Worm (Caenorhabditis elegans) whole organism, L1 larva: ENCODE data around the gene T24D5.4.

Experiments used
- aha-1 ChIP-seq: fragments of 150-350 bp; optimal IDR thresholded peaks from 2 replicates; lab custom pipeline; 2014; ENCODE audit warnings: missing biosample characterization, missing genetic modification characterization
- alr-1 ChIP-seq: fragments of 200-800 bp; sonication (Bioruptor generic); optimal IDR thresholded peaks from 2 replicates; lab custom pipeline; 2018; ENCODE audit warnings: borderline replicate concordance, mild to moderate bottlenecking, missing genetic modification characterization, missing compliant biosample characterization
- ama-1 ChIP-seq: fragments of 150-350 bp; optimal IDR thresholded peaks from 2 replicates; lab custom pipeline; 2014
- blmp-1 ChIP-seq: fragments of 150-350 bp; optimal IDR thresholded peaks from 2 replicates; lab custom pipeline; 2014; ENCODE audit warnings: missing biosample characterization, missing genetic modification characterization
- ceh-88 ChIP-seq: fragments of 200-800 bp; sonication (Bioruptor generic); IDR thresholded peaks from 2 replicates; pipeline ENCODE4 v1.3.6; 2022; ENCODE audit warnings: missing genetic modification characterization, missing compliant biosample characterization
- ceh-90 ChIP-seq: sonication (generic microtip); optimal IDR thresholded peaks from 2 replicates; lab custom pipeline; 2016; ENCODE audit warnings: missing genetic modification characterization, missing compliant biosample characterization
- ces-1 ChIP-seq: fragments of 150-350 bp; optimal IDR thresholded peaks from 2 replicates; lab custom pipeline; 2014; ENCODE audit warnings: missing biosample characterization, missing genetic modification reagents, missing genetic modification characterization
- dpl-1 ChIP-seq, 3 experiments: fragments of 150-350 bp in 2 of 3; sonication (generic microtip) in 1 of 3; optimal IDR thresholded peaks; 2 replicates each; lab custom pipeline; 2014 to 2017; ENCODE audit warnings: missing biosample characterization in 3 of 3, missing genetic modification characterization in 3 of 3, missing genetic modification reagents in 3 of 3
- dsc-1 ChIP-seq: sonication (generic microtip); optimal IDR thresholded peaks from 2 replicates; lab custom pipeline; 2016; ENCODE audit warnings: mild to moderate bottlenecking, missing genetic modification characterization, missing compliant biosample characterization
- efl-1 ChIP-seq, 4 experiments: fragments of 150-350 bp; optimal IDR thresholded peaks in 3 of 4; peaks in 1 of 4; 1 replicate in 1 of 4; 2 replicates in 3 of 4; lab custom pipeline; 2014; ENCODE audit warnings: missing biosample characterization in 2 of 4, missing genetic modification characterization in 2 of 4, missing genetic modification reagents in 2 of 4
- egl-13 ChIP-seq: sonication (generic microtip); optimal IDR thresholded peaks from 2 replicates; lab custom pipeline; 2016; ENCODE audit warnings: missing genotype, missing genetic modification reagents, missing genetic modification characterization, missing compliant biosample characterization
- egl-27 ChIP-seq, 2 experiments: fragments of 150-350 bp in 1 of 2; sonication (generic microtip); optimal IDR thresholded peaks; 3 replicates each; lab custom pipeline; 2017 to 2018; ENCODE audit warnings: missing biosample characterization in 2 of 2, missing genetic modification characterization in 2 of 2, missing genetic modification reagents in 2 of 2
- elt-2 ChIP-seq: sonication (generic microtip); optimal IDR thresholded peaks from 2 replicates; lab custom pipeline; 2016; ENCODE audit warnings: missing genetic modification characterization, mild to moderate bottlenecking, inconsistent platforms, missing compliant biosample characterization, missing genetic modification reagents
- elt-3 ChIP-seq, 6 experiments: fragments of 150-350 bp in 1 of 6; sonication (generic microtip); optimal IDR thresholded peaks; 2 replicates each; lab custom pipeline; 2017 to 2018; ENCODE audit warnings: missing biosample characterization in 6 of 6, missing genetic modification characterization in 6 of 6, inconsistent platforms in 1 of 6
- ets-5 ChIP-seq: fragments of 200-800 bp; sonication (Bioruptor generic); IDR thresholded peaks from 2 replicates; pipeline ENCODE4 v1.3.6; 2022; ENCODE audit warnings: missing genetic modification characterization, missing compliant biosample characterization
- fkh-8 ChIP-seq: sonication (generic microtip); optimal IDR thresholded peaks from 2 replicates; lab custom pipeline; 2016; ENCODE audit warnings: mild to moderate bottlenecking, missing genetic modification characterization, missing compliant biosample characterization
- fos-1 ChIP-seq: fragments of 150-350 bp; optimal IDR thresholded peaks from 2 replicates; lab custom pipeline; 2014; ENCODE audit warnings: missing biosample characterization, missing genetic modification characterization
- grh-1 ChIP-seq: fragments of 200-800 bp; sonication (Bioruptor generic); IDR thresholded peaks from 2 replicates; pipeline ENCODE4 v1.3.6; 2022; ENCODE audit warnings: missing genetic modification reagents, missing genetic modification characterization, missing compliant biosample characterization
- hlh-17 ChIP-seq: fragments of 200-800 bp; sonication (Bioruptor generic); optimal IDR thresholded peaks from 2 replicates; lab custom pipeline; 2018; ENCODE audit warnings: missing genetic modification characterization, mild to moderate bottlenecking, missing compliant biosample characterization, moderate library complexity, borderline replicate concordance
- isw-1 ChIP-seq: fragments of 200-800 bp; sonication (Bioruptor generic); IDR thresholded peaks from 2 replicates; pipeline ENCODE4 v1.3.6; 2022; ENCODE audit warnings: missing genetic modification characterization, missing compliant biosample characterization
- jun-1 ChIP-seq: fragments of 150-350 bp; optimal IDR thresholded peaks from 2 replicates; lab custom pipeline; 2014; ENCODE audit warnings: missing biosample characterization, missing genetic modification reagents, missing genetic modification characterization
- lin-14 ChIP-seq: fragments of 200-800 bp; sonication (Bioruptor generic); optimal IDR thresholded peaks from 2 replicates; lab custom pipeline; 2018; ENCODE audit warnings: mild to moderate bottlenecking, missing genetic modification characterization, moderate library complexity, missing compliant biosample characterization
- lin-15B ChIP-seq: fragments of 150-350 bp; sonication (generic microtip); optimal IDR thresholded peaks from 3 replicates; lab custom pipeline; 2014; ENCODE audit warnings: missing biosample characterization, missing genetic modification characterization
- lin-35 ChIP-seq, 2 experiments: fragments of 150-350 bp; optimal IDR thresholded peaks; 2 replicates each; lab custom pipeline; 2014; ENCODE audit warnings: missing biosample characterization in 2 of 2, missing genetic modification characterization in 2 of 2, missing genetic modification reagents in 2 of 2
- lsy-2 ChIP-seq, 2 experiments: fragments of 150-350 bp; optimal IDR thresholded peaks; 2 replicates each; lab custom pipeline; 2014; ENCODE audit warnings: missing biosample characterization in 2 of 2, missing genetic modification characterization in 2 of 2
- mdl-1 ChIP-seq, 2 experiments: fragments of 150-350 bp; optimal IDR thresholded peaks; 2 replicates each; lab custom pipeline; 2014 to 2017; ENCODE audit warnings: missing biosample characterization in 2 of 2, missing genetic modification characterization in 2 of 2, inconsistent platforms in 1 of 2
- mep-1 ChIP-seq: fragments of 150-350 bp; optimal IDR thresholded peaks from 2 replicates; lab custom pipeline; 2014; ENCODE audit warnings: missing biosample characterization, missing genetic modification characterization
- nhr-12 ChIP-seq: sonication (generic microtip); optimal IDR thresholded peaks from 2 replicates; lab custom pipeline; 2017; ENCODE audit warnings: missing biosample characterization, missing genetic modification characterization
- nhr-19 ChIP-seq: fragments of 200-800 bp; sonication (Bioruptor generic); conservative IDR thresholded peaks from 2 replicates; pipeline ENCODE4 v1.3.6; 2022; ENCODE audit warnings: missing genetic modification characterization, missing compliant biosample characterization
- nhr-237 ChIP-seq: fragments of 150-350 bp; optimal IDR thresholded peaks from 2 replicates; lab custom pipeline; 2014; ENCODE audit warnings: missing biosample characterization, missing genetic modification characterization
- nhr-47 ChIP-seq: sonication (generic microtip); optimal IDR thresholded peaks from 2 replicates; lab custom pipeline; 2016; ENCODE audit warnings: mild to moderate bottlenecking, missing genetic modification characterization, moderate library complexity, missing compliant biosample characterization
- nhr-76 ChIP-seq: sonication (generic microtip); optimal IDR thresholded peaks from 2 replicates; lab custom pipeline; 2017; ENCODE audit warnings: missing biosample characterization, missing genetic modification characterization
- nhr-85 ChIP-seq: sonication (generic microtip); peaks from one replicate; lab custom pipeline; 2016; ENCODE audit warnings: missing genetic modification characterization, inconsistent platforms, missing compliant biosample characterization
- pag-3 ChIP-seq: sonication (generic microtip); optimal IDR thresholded peaks from 2 replicates; lab custom pipeline; 2017; ENCODE audit warnings: missing genetic modification characterization, mild to moderate bottlenecking, missing compliant biosample characterization, antibody characterized with exemption, borderline replicate concordance; ENCODE audit not compliant: insufficient read depth
- pqm-1 ChIP-seq: sonication (generic microtip); optimal IDR thresholded peaks from 3 replicates; lab custom pipeline; 2017; ENCODE audit warnings: missing biosample characterization, missing genetic modification characterization
- rnt-1 ChIP-seq: sonication (generic microtip); optimal IDR thresholded peaks from 2 replicates; lab custom pipeline; 2016; ENCODE audit warnings: mild to moderate bottlenecking, missing genetic modification characterization, moderate library complexity, missing compliant biosample characterization
- snpc-4 ChIP-seq: fragments of 150-350 bp; optimal IDR thresholded peaks from 2 replicates; lab custom pipeline; 2014; ENCODE audit warnings: missing biosample characterization, missing genetic modification characterization
- sox-4 ChIP-seq: sonication (generic microtip); optimal IDR thresholded peaks from 2 replicates; lab custom pipeline; 2016; ENCODE audit warnings: missing genetic modification characterization, missing compliant biosample characterization
- sptf-1 ChIP-seq: fragments of 150-350 bp; optimal IDR thresholded peaks from 2 replicates; lab custom pipeline; 2014; ENCODE audit warnings: missing biosample characterization, missing genetic modification characterization
- swsn-7 ChIP-seq: sonication (generic microtip); optimal IDR thresholded peaks from 2 replicates; lab custom pipeline; 2016; ENCODE audit warnings: missing genetic modification characterization, missing compliant biosample characterization
- unc-130 ChIP-seq: fragments of 150-350 bp; optimal IDR thresholded peaks from 2 replicates; lab custom pipeline; 2017; ENCODE audit warnings: missing biosample characterization, missing genetic modification characterization, inconsistent platforms
- unc-30 ChIP-seq: sonication (generic microtip); optimal IDR thresholded peaks from 2 replicates; lab custom pipeline; 2017; ENCODE audit warnings: missing biosample characterization, missing genetic modification characterization
- unc-86 ChIP-seq: sonication (generic microtip); optimal IDR thresholded peaks from 2 replicates; lab custom pipeline; 2016; ENCODE audit warnings: missing genetic modification characterization, missing compliant biosample characterization
- unc-98 ChIP-seq: fragments of 200-800 bp; sonication (Bioruptor generic); IDR thresholded peaks from 2 replicates; pipeline ENCODE4 v1.3.6; 2022; ENCODE audit warnings: missing genetic modification characterization, missing compliant biosample characterization
- vab-15 ChIP-seq: sonication (generic microtip); optimal IDR thresholded peaks from 2 replicates; lab custom pipeline; 2017; ENCODE audit warnings: missing genotype, mild to moderate bottlenecking, missing genetic modification characterization, missing compliant biosample characterization
- zag-1 ChIP-seq: fragments of 150-350 bp; optimal IDR thresholded peaks from 2 replicates; lab custom pipeline; 2014; ENCODE audit warnings: missing biosample characterization, missing genetic modification characterization
- ztf-11 ChIP-seq, 2 experiments: sonication (generic microtip); optimal IDR thresholded peaks; 2 replicates each; lab custom pipeline; 2016 to 2017; ENCODE audit warnings: missing genetic modification characterization in 2 of 2, missing biosample characterization in 1 of 2, missing compliant biosample characterization in 1 of 2
- ztf-4 ChIP-seq: fragments of 150-350 bp; optimal IDR thresholded peaks from 2 replicates; lab custom pipeline; 2014; ENCODE audit warnings: missing biosample characterization, missing genetic modification characterization

The T24D5.4 gene

ce11 chrX:12629257-12629656 lies 32.3 kb downstream of the T24D5.4 start (continued):
- TF ChIP-seq nhr-85 (no peak), mdl-1 (tag; optimal IDR thresholded peaks at IDR 0.05; lab: Kevin White, UChicago) (peak in 1 of 2 experiments; percentile 50), efl-1 (optimal IDR thresholded peaks at IDR 0.05; lab: Kevin White, UChicago) (no peak), efl-1 (GFP tag; optimal IDR thresholded peaks at IDR 0.05 in 1 of 2; lab: Kevin White, UChicago) (no peak), lsy-2 (tag; optimal IDR thresholded peaks at IDR 0.05; lab: Kevin White, UChicago) (peak in 1 of 2 experiments; percentile 29), nhr-237 (tag; lab: Kevin White, UChicago) (no peak), elt-3 (tag; optimal IDR thresholded peaks at IDR 0.05; lab: Kevin White, UChicago) (no peak), sptf-1 (no peak), egl-13 (no peak), aha-1 (tag; lab: Kevin White, UChicago) (no peak), unc-86 (tag; lab: Kevin White, UChicago) (peak; percentile 16), nhr-19 (GFP tag; lab: Robert Waterston, UW) (no peak), jun-1 (no peak), lin-14 (peak; percentile 90), grh-1 (no peak), unc-98 (GFP tag; lab: Robert Waterston, UW) (no peak), ces-1 (GFP tag; lab: Kevin White, UChicago) (no peak), ztf-11 (tag; optimal IDR thresholded peaks at IDR 0.05; lab: Kevin White, UChicago) (no peak), dpl-1 (GFP tag; optimal IDR thresholded peaks at IDR 0.05; lab: Kevin White, UChicago) (no peak), ceh-90 (tag; lab: Kevin White, UChicago) (no peak), fos-1 (no peak), ceh-88 (no peak), nhr-76 (tag; lab: Kevin White, UChicago) (no peak), fkh-8 (tag; lab: Kevin White, UChicago) (no peak), lin-15B (tag; lab: Kevin White, UChicago) (no peak), unc-30 (tag; lab: Kevin White, UChicago) (no peak), elt-2 (tag; lab: Kevin White, UChicago) (no peak), nhr-47 (tag; lab: Kevin White, UChicago) (peak; percentile 17), ets-5 (GFP tag; lab: Robert Waterston, UW) (no peak), dsc-1 (tag; lab: Kevin White, UChicago) (peak; percentile 30), unc-130 (tag; lab: Kevin White, UChicago) (no peak), sox-4 (no peak)

- TF ChIP-seq mdl-1 (tag; optimal IDR thresholded peaks at IDR 0.05; lab: Kevin White, UChicago) (no peak), blmp-1 (no peak), nhr-85 (no peak), ces-1 (GFP tag; lab: Kevin White, UChicago) (no peak), efl-1 (optimal IDR thresholded peaks at IDR 0.05; lab: Kevin White, UChicago) (no peak), efl-1 (GFP tag; optimal IDR thresholded peaks at IDR 0.05 in 1 of 2; lab: Kevin White, UChicago) (peak in 1 of 2 experiments; percentile 31), alr-1 (no peak), lin-15B (tag; lab: Kevin White, UChicago) (no peak)
Measured at ce11 chrX:12630005-12630404, 33.0 kb downstream of the T24D5.4 start.

- TF ChIP-seq zag-1 (tag; lab: Kevin White, UChicago): no peak
- peak; percentile 9 for TF ChIP-seq mep-1 (tag; lab: Kevin White, UChicago)
- no peak for TF ChIP-seq pqm-1
- no peak for TF ChIP-seq ces-1 (GFP tag; lab: Kevin White, UChicago)
- TF ChIP-seq nhr-237 (tag; lab: Kevin White, UChicago): no peak
- TF ChIP-seq ztf-4: no peak
- no peak for TF ChIP-seq dsc-1 (tag; lab: Kevin White, UChicago)
- no peak for TF ChIP-seq egl-27 (tag; optimal IDR thresholded peaks at IDR 0.05; lab: Kevin White, UChicago)
- TF ChIP-seq ceh-88: no peak
- TF ChIP-seq pag-3 (tag; lab: Kevin White, UChicago): no peak
- TF ChIP-seq blmp-1: peak; percentile 86
- TF ChIP-seq rnt-1 (tag; lab: Kevin White, UChicago): peak; percentile 1
- TF ChIP-seq nhr-85: peak; percentile 57
- TF ChIP-seq vab-15 (tag; lab: Kevin White, UChicago): no peak
- no peak for TF ChIP-seq ceh-90 (tag; lab: Kevin White, UChicago)
- no peak for TF ChIP-seq nhr-47 (tag; lab: Kevin White, UChicago)
- no peak for TF ChIP-seq fkh-8 (tag; lab: Kevin White, UChicago)
- TF ChIP-seq hlh-17 (GFP tag; lab: Kevin White, UChicago): no peak
- peak in 1 of 2 experiments; percentile 67 for TF ChIP-seq mdl-1 (tag; optimal IDR thresholded peaks at IDR 0.05; lab: Kevin White, UChicago)
- no peak for TF ChIP-seq isw-1 (GFP tag; lab: Robert Waterston, UW)
- peak in 1 of 2 experiments; percentile 58 for TF ChIP-seq lin-35 (GFP tag; optimal IDR thresholded peaks at IDR 0.05; lab: Kevin White, UChicago)
- TF ChIP-seq ama-1 (lab: Kevin White, UChicago): no peak
- no peak for TF ChIP-seq swsn-7 (tag; lab: Kevin White, UChicago)
- TF ChIP-seq nhr-12 (tag; lab: Kevin White, UChicago): no peak
- no peak for TF ChIP-seq nhr-76 (tag; lab: Kevin White, UChicago)
- no peak for TF ChIP-seq snpc-4 (tag; lab: Kevin White, UChicago)
Measured at ce11 chrX:12630556-12630955, 33.6 kb downstream of the T24D5.4 start.
